Worm (Caenorhabditis elegans): ENCODE data around the gene unc-16.

unc-16 gene

ce11 chrIII:9504347-9504746, 41.7 kb upstream of the unc-16 start (continued):
- TF ChIP-seq lin-40 (tag; optimal IDR thresholded peaks at IDR 0.05), result no peak
- no peak for TF ChIP-seq hmg-20 (GFP tag; IDR thresholded peaks at IDR 0.05)
- TF ChIP-seq nfya-1 (tag; optimal IDR thresholded peaks at IDR 0.05; ENCODE audit: borderline replicate concordance, insufficient read depth), result no peak
- no peak for TF ChIP-seq ets-4 (GFP tag; optimal IDR thresholded peaks at IDR 0.05)
- no peak for TF ChIP-seq mxl-1 (tag; optimal IDR thresholded peaks at IDR 0.05)
- no peak for TF ChIP-seq ztf-22 (GFP tag; optimal IDR thresholded peaks at IDR 0.05)
- no peak for TF ChIP-seq T07F8.4 (tag; optimal IDR thresholded peaks at IDR 0.05)
- TF ChIP-seq sdz-38 (tag; optimal IDR thresholded peaks at IDR 0.05), result no peak
- no peak for TF ChIP-seq ztf-25 (GFP tag; IDR thresholded peaks at IDR 0.05)
- TF ChIP-seq K12H6.12 (tag; optimal IDR thresholded peaks at IDR 0.05), result no peak
- no peak for TF ChIP-seq ztf-6 (GFP tag; IDR thresholded peaks at IDR 0.05)
- TF ChIP-seq ceh-58 (GFP tag; IDR thresholded peaks at IDR 0.05), result no peak
- TF ChIP-seq madf-3 (GFP tag; IDR thresholded peaks at IDR 0.05), result no peak
- no peak for TF ChIP-seq egl-18 (GFP tag; IDR thresholded peaks at IDR 0.05)
- TF ChIP-seq F52B5.7 (tag; optimal IDR thresholded peaks at IDR 0.05), result no peak
- no peak for TF ChIP-seq tlf-1 (GFP tag; optimal IDR thresholded peaks at IDR 0.05)
- no peak for TF ChIP-seq attf-5 (GFP tag; optimal IDR thresholded peaks at IDR 0.05)
- TF ChIP-seq somi-1 (GFP tag; optimal IDR thresholded peaks at IDR 0.05), result no peak
- no peak for TF ChIP-seq F23B12.7 (tag; optimal IDR thresholded peaks at IDR 0.05; ENCODE audit: insufficient read depth)
- no peak for TF ChIP-seq ama-1 (optimal IDR thresholded peaks at IDR 0.05)
- no peak for TF ChIP-seq ama-1 (GFP tag; optimal IDR thresholded peaks at IDR 0.05)
- no peak for TF ChIP-seq sptf-2 (GFP tag; optimal IDR thresholded peaks at IDR 0.05)
- no peak for TF ChIP-seq zfh-2 (GFP tag; conservative IDR thresholded peaks at IDR 0.05)
- TF ChIP-seq hlh-12 (tag; optimal IDR thresholded peaks at IDR 0.05), result no peak
- no peak for TF ChIP-seq aptf-2 (GFP tag; conservative IDR thresholded peaks at IDR 0.05)
- no peak for TF ChIP-seq ztf-26 (tag; optimal IDR thresholded peaks at IDR 0.05)
- no peak for TF ChIP-seq fkh-3 (tag; optimal IDR thresholded peaks at IDR 0.05)
- no peak for TF ChIP-seq lin-35 (GFP tag; optimal IDR thresholded peaks at IDR 0.05)
- peak; percentile 29; the same call in 1 of the 2 replicates for TF ChIP-seq C17E4.6 (GFP tag; IDR thresholded peaks at IDR 0.05)
- no peak for TF ChIP-seq ceh-27 (GFP tag; optimal IDR thresholded peaks at IDR 0.05)
- no peak; the same call in 1 of the 2 replicates for TF ChIP-seq Y53G8AR.9 (GFP tag; conservative IDR thresholded peaks at IDR 0.05)
- TF ChIP-seq madf-10 (tag; optimal IDR thresholded peaks at IDR 0.05), result no peak
- TF ChIP-seq hmg-1.2 (GFP tag; IDR thresholded peaks at IDR 0.05), result peak; percentile 33
- no peak for TF ChIP-seq F22D6.2 (tag; optimal IDR thresholded peaks at IDR 0.05)
- TF ChIP-seq ceh-91 (GFP tag; IDR thresholded peaks at IDR 0.05), result peak; percentile 91
- no peak for TF ChIP-seq ceh-79 (tag; optimal IDR thresholded peaks at IDR 0.05)
- TF ChIP-seq rec-8 (tag; optimal IDR thresholded peaks at IDR 0.05), result no peak
- no peak for TF ChIP-seq K11D2.4 (GFP tag; IDR thresholded peaks at IDR 0.05)
- TF ChIP-seq bed-2 (GFP tag; IDR thresholded peaks at IDR 0.05), result no peak
- TF ChIP-seq nhr-179 (tag; optimal IDR thresholded peaks at IDR 0.05), result no peak
- no peak for TF ChIP-seq dpff-1 (tag; optimal IDR thresholded peaks at IDR 0.05)
- no peak for TF ChIP-seq mes-4 (tag; optimal IDR thresholded peaks at IDR 0.05)
- TF ChIP-seq pbrm-1 (GFP tag; IDR thresholded peaks at IDR 0.05), result peak; percentile 62; the same call in 1 of the 2 replicates
- TF ChIP-seq B0019.2 (GFP tag; conservative IDR thresholded peaks at IDR 0.05), result 0 out of 2 replicates have a peak, but pooled peaks have one; percentile 46
- no peak for TF ChIP-seq rpc-1 (optimal IDR thresholded peaks at IDR 0.05)
- no peak for TF ChIP-seq rpc-1 (tag; optimal IDR thresholded peaks at IDR 0.05)
- no peak for TF ChIP-seq sea-2 (GFP tag; IDR thresholded peaks at IDR 0.05)
- TF ChIP-seq egl-44 (GFP tag; IDR thresholded peaks at IDR 0.05), result no peak

Measured in whole organism, young adult.